Worm (Caenorhabditis elegans) whole organism, late embryonic: ENCODE measurements around the gene xrn-2.

ENCODE experiments used
- C08G9.2 ChIP-seq: sonication (generic microtip); optimal IDR thresholded peaks from 2 replicates; lab custom pipeline; 2016; ENCODE audit warnings: mild to moderate bottlenecking, missing genetic modification characterization, moderate library complexity, missing compliant biosample characterization
- F13H6.1 ChIP-seq: sonication (generic microtip); optimal IDR thresholded peaks from 2 replicates; lab custom pipeline; 2016; ENCODE audit warnings: missing genetic modification characterization, missing compliant biosample characterization
- K02D7.2 ChIP-seq: sonication (generic microtip); optimal IDR thresholded peaks from 2 replicates; lab custom pipeline; 2017; ENCODE audit warnings: mild to moderate bottlenecking, missing genetic modification characterization, missing compliant biosample characterization
- K09A11.1 ChIP-seq: sonication (generic microtip); optimal IDR thresholded peaks from 2 replicates; lab custom pipeline; 2017; ENCODE audit warnings: antibody characterized with exemption, mild to moderate bottlenecking, missing genetic modification characterization, missing compliant biosample characterization; ENCODE audit not compliant: insufficient read depth
- Y22D7AL.16 ChIP-seq: sonication (generic microtip); optimal IDR thresholded peaks from 2 replicates; lab custom pipeline; 2016; ENCODE audit warnings: missing genetic modification characterization, missing compliant biosample characterization
- ama-1 ChIP-seq: fragments of 150-350 bp; optimal IDR thresholded peaks from 2 replicates; lab custom pipeline; 2014
- ceh-14 ChIP-seq: sonication (generic microtip); optimal IDR thresholded peaks from 2 replicates; lab custom pipeline; 2016; ENCODE audit warnings: missing genotype, missing genetic modification characterization, missing compliant biosample characterization
- ceh-18 ChIP-seq: sonication (generic microtip); optimal IDR thresholded peaks from 2 replicates; lab custom pipeline; 2016; ENCODE audit warnings: missing genetic modification characterization, missing compliant biosample characterization
- ceh-2 ChIP-seq: sonication (generic microtip); optimal IDR thresholded peaks from 2 replicates; lab custom pipeline; 2016; ENCODE audit warnings: missing genotype, missing genetic modification characterization, missing compliant biosample characterization
- ceh-22 ChIP-seq: sonication (generic microtip); optimal IDR thresholded peaks from 2 replicates; lab custom pipeline; 2017; ENCODE audit warnings: missing biosample characterization, missing genetic modification characterization
- ceh-24 ChIP-seq: sonication (generic microtip); optimal IDR thresholded peaks from 2 replicates; lab custom pipeline; 2016; ENCODE audit warnings: mild to moderate bottlenecking, missing genetic modification characterization, missing compliant biosample characterization
- ceh-30 ChIP-seq: fragments of 150-350 bp; optimal IDR thresholded peaks from 2 replicates; lab custom pipeline; 2014; ENCODE audit warnings: missing biosample characterization, missing genetic modification characterization
- ceh-31 ChIP-seq: sonication (generic microtip); optimal IDR thresholded peaks from 2 replicates; lab custom pipeline; 2016; ENCODE audit warnings: missing genetic modification characterization, missing compliant biosample characterization
- ceh-45 ChIP-seq: fragments of 200-800 bp; sonication (Bioruptor generic); IDR thresholded peaks from 2 replicates; pipeline ENCODE4 v1.3.6; 2022; ENCODE audit warnings: missing genetic modification reagents, missing genetic modification characterization, missing compliant biosample characterization
- ceh-48 ChIP-seq: sonication (generic microtip); optimal IDR thresholded peaks from 2 replicates; lab custom pipeline; 2016; ENCODE audit warnings: missing genetic modification characterization, inconsistent platforms, missing compliant biosample characterization
- ceh-9 ChIP-seq: sonication (generic microtip); optimal IDR thresholded peaks from 2 replicates; lab custom pipeline; 2016; ENCODE audit warnings: mild to moderate bottlenecking, missing genetic modification characterization, inconsistent platforms, missing compliant biosample characterization
- che-1 ChIP-seq: sonication (generic microtip); optimal IDR thresholded peaks from 2 replicates; lab custom pipeline; 2016; ENCODE audit warnings: mild to moderate bottlenecking, missing genetic modification characterization, missing compliant biosample characterization
- dmd-4 ChIP-seq: sonication (generic microtip); optimal IDR thresholded peaks from 2 replicates; lab custom pipeline; 2016; ENCODE audit warnings: borderline replicate concordance, missing genetic modification characterization, missing compliant biosample characterization
- elt-4 ChIP-seq: sonication (generic microtip); optimal IDR thresholded peaks from 2 replicates; lab custom pipeline; 2016; ENCODE audit warnings: missing genetic modification characterization, missing compliant biosample characterization
- eyg-1 ChIP-seq: sonication (generic microtip); optimal IDR thresholded peaks from 2 replicates; lab custom pipeline; 2016; ENCODE audit warnings: missing genotype, missing genetic modification characterization, missing compliant biosample characterization
- fkh-10 ChIP-seq: fragments of 150-350 bp; optimal IDR thresholded peaks from 2 replicates; lab custom pipeline; 2014; ENCODE audit warnings: missing biosample characterization, missing genetic modification reagents, missing genetic modification characterization
- fkh-6 ChIP-seq: sonication (generic microtip); optimal IDR thresholded peaks from 2 replicates; lab custom pipeline; 2016; ENCODE audit warnings: missing genetic modification characterization, missing compliant biosample characterization
- hlh-13 ChIP-seq: fragments of 200-800 bp; sonication (Bioruptor generic); optimal IDR thresholded peaks from 2 replicates; lab custom pipeline; 2018; ENCODE audit warnings: mild to moderate bottlenecking, missing genetic modification characterization, missing compliant biosample characterization
- hlh-15 ChIP-seq: sonication (generic microtip); optimal IDR thresholded peaks from 2 replicates; lab custom pipeline; 2016; ENCODE audit warnings: missing genetic modification characterization, missing compliant biosample characterization
- hlh-6 ChIP-seq: sonication (generic microtip); optimal IDR thresholded peaks from 2 replicates; lab custom pipeline; 2016; ENCODE audit warnings: missing genotype, missing genetic modification characterization, missing compliant biosample characterization
- hlh-8 ChIP-seq: sonication (generic microtip); optimal IDR thresholded peaks from 2 replicates; lab custom pipeline; 2016; ENCODE audit warnings: missing genotype, missing genetic modification characterization, missing compliant biosample characterization
- lin-11 ChIP-seq: fragments of 200-800 bp; sonication (Bioruptor generic); optimal IDR thresholded peaks from 2 replicates; lab custom pipeline; 2018; ENCODE audit warnings: mild to moderate bottlenecking, missing genetic modification characterization, missing compliant biosample characterization
- mec-3 ChIP-seq: sonication (generic microtip); optimal IDR thresholded peaks from 2 replicates; lab custom pipeline; 2016; ENCODE audit warnings: borderline replicate concordance, missing genetic modification characterization, missing compliant biosample characterization
- nfya-1 ChIP-seq: sonication (generic microtip); optimal IDR thresholded peaks from 2 replicates; lab custom pipeline; 2017; ENCODE audit warnings: missing genetic modification characterization, mild to moderate bottlenecking, missing compliant biosample characterization, antibody characterized with exemption, moderate library complexity
- nhr-11 ChIP-seq: fragments of 150-350 bp; optimal IDR thresholded peaks from 2 replicates; lab custom pipeline; 2014; ENCODE audit warnings: missing biosample characterization, missing genetic modification characterization
- npax-4 ChIP-seq: sonication (generic microtip); optimal IDR thresholded peaks from 2 replicates; lab custom pipeline; 2016; ENCODE audit warnings: missing genetic modification characterization, missing compliant biosample characterization
- pag-3 ChIP-seq: sonication (generic microtip); optimal IDR thresholded peaks from 2 replicates; lab custom pipeline; 2016; ENCODE audit warnings: missing compliant biosample characterization, missing genetic modification characterization, borderline replicate concordance
- pha-2 ChIP-seq: sonication (generic microtip); optimal IDR thresholded peaks from 2 replicates; lab custom pipeline; 2017; ENCODE audit warnings: mild to moderate bottlenecking, missing genetic modification characterization, missing compliant biosample characterization
- pha-4 ChIP-seq: fragments of 150-350 bp; optimal IDR thresholded peaks from 2 replicates; lab custom pipeline; 2018; ENCODE audit warnings: missing biosample characterization, missing genetic modification reagents, missing genetic modification characterization
- ref-2 ChIP-seq: sonication (generic microtip); optimal IDR thresholded peaks from 2 replicates; lab custom pipeline; 2016; ENCODE audit warnings: missing genetic modification characterization, missing compliant biosample characterization
- rnt-1 ChIP-seq: sonication (generic microtip); optimal IDR thresholded peaks from 2 replicates; lab custom pipeline; 2016; ENCODE audit warnings: missing genetic modification characterization, missing compliant biosample characterization
- sox-4 ChIP-seq: sonication (generic microtip); optimal IDR thresholded peaks from 2 replicates; lab custom pipeline; 2017; ENCODE audit warnings: mild to moderate bottlenecking, missing genetic modification characterization, inconsistent platforms, missing compliant biosample characterization
- syd-9 ChIP-seq: sonication (generic microtip); optimal IDR thresholded peaks from 2 replicates; lab custom pipeline; 2016; ENCODE audit warnings: mild to moderate bottlenecking, missing genetic modification characterization, moderate library complexity, missing compliant biosample characterization
- tbx-2 ChIP-seq: sonication (generic microtip); optimal IDR thresholded peaks from 2 replicates; lab custom pipeline; 2016; ENCODE audit warnings: missing genetic modification characterization, missing compliant biosample characterization
- tbx-7 ChIP-seq: sonication (generic microtip); optimal IDR thresholded peaks from 2 replicates; lab custom pipeline; 2016; ENCODE audit warnings: missing genotype, missing genetic modification characterization, missing compliant biosample characterization
- ttx-3 ChIP-seq: sonication (generic microtip); optimal IDR thresholded peaks from 2 replicates; lab custom pipeline; 2016; ENCODE audit warnings: missing genetic modification reagents, missing genetic modification characterization, missing compliant biosample characterization
- unc-3 ChIP-seq, 2 experiments: fragments of 200-800 bp in 1 of 2; sonication (Bioruptor generic) in 1 of 2; sonication (generic microtip) in 1 of 2; conservative IDR thresholded peaks in 1 of 2; optimal IDR thresholded peaks in 1 of 2; 2 replicates each; pipeline versions ENCODE4 v1.3.6 to Lab custom; 2016 to 2022; ENCODE audit warnings: missing compliant biosample characterization in 2 of 2, missing genetic modification characterization in 2 of 2, missing genetic modification reagents in 1 of 2
- unc-55 ChIP-seq: sonication (generic microtip); optimal IDR thresholded peaks from 2 replicates; lab custom pipeline; 2017; ENCODE audit warnings: missing biosample characterization, missing genetic modification reagents, missing genetic modification characterization
- unc-86 ChIP-seq: sonication (generic microtip); optimal IDR thresholded peaks from 2 replicates; lab custom pipeline; 2016; ENCODE audit warnings: missing genetic modification characterization, missing compliant biosample characterization
- zip-5 ChIP-seq: sonication (generic microtip); optimal IDR thresholded peaks from 2 replicates; lab custom pipeline; 2016; ENCODE audit warnings: missing genetic modification characterization, missing compliant biosample characterization
- ztf-16 ChIP-seq: sonication (generic microtip); optimal IDR thresholded peaks from 2 replicates; lab custom pipeline; 2017; ENCODE audit warnings: missing genetic modification characterization, missing compliant biosample characterization

The xrn-2 gene

ce11 chrII:14138849-14139419, 16.6 kb upstream of the xrn-2 start:
- TF ChIP-seq ceh-9 = no peak

- TF ChIP-seq C08G9.2 (tag; lab: Kevin White, UChicago) (peak; percentile 41), nfya-1 (tag; lab: Kevin White, UChicago) (peak; percentile 29), ceh-14 (tag; lab: Kevin White, UChicago) (peak; percentile 4), tbx-2 (tag; lab: Kevin White, UChicago) (peak; percentile 53), ceh-2 (tag; lab: Kevin White, UChicago) (peak; percentile 52), ceh-31 (tag; lab: Kevin White, UChicago) (peak; percentile 72)
Observed at ce11 chrII:14142098-14142554, 13.4 kb upstream of the xrn-2 start, which contains the start of gene cacn-1. Gene cacn-1, minus strand, starts transcription at chrII:14142148.

- TF ChIP-seq ceh-14 (tag; lab: Kevin White, UChicago) (peak; percentile 88), ceh-45 (no peak), ceh-2 (tag; lab: Kevin White, UChicago) (peak; percentile 96), pag-3 (tag; lab: Kevin White, UChicago) (peak; percentile 29), ceh-22 (tag; lab: Kevin White, UChicago) (no peak), npax-4 (tag; lab: Kevin White, UChicago) (peak; percentile 31), K09A11.1 (tag; lab: Kevin White, UChicago) (no peak), syd-9 (peak; percentile 69), C08G9.2 (tag; lab: Kevin White, UChicago) (peak; percentile 94), unc-3 (GFP tag; conservative IDR thresholded peaks at IDR 0.05; lab: Robert Waterston, UW) (no peak), unc-3 (tag; optimal IDR thresholded peaks at IDR 0.05; lab: Kevin White, UChicago) (peak; percentile 83), ttx-3 (tag; lab: Kevin White, UChicago) (peak; percentile 83), hlh-8 (peak; percentile 96), nfya-1 (tag; lab: Kevin White, UChicago) (peak; percentile 16), F13H6.1 (tag; lab: Kevin White, UChicago) (peak; percentile 82), pha-2 (tag; lab: Kevin White, UChicago) (peak; percentile 80), K02D7.2 (tag; lab: Kevin White, UChicago) (peak; percentile 55), ama-1 (lab: Kevin White, UChicago) (no peak), ceh-30 (no peak), hlh-13 (no peak), tbx-7 (tag; lab: Kevin White, UChicago) (peak; percentile 96), fkh-10 (GFP tag; lab: Kevin White, UChicago) (no peak), lin-11 (peak; percentile 46), ceh-9 (no peak), unc-86 (tag; lab: Kevin White, UChicago) (peak; percentile 76), rnt-1 (tag; lab: Kevin White, UChicago) (peak; percentile 86), zip-5 (peak; percentile 98), unc-55 (GFP tag; lab: Kevin White, UChicago) (no peak), dmd-4 (tag; lab: Kevin White, UChicago) (peak; percentile 62), ceh-48 (tag; lab: Kevin White, UChicago) (no peak), ceh-31 (tag; lab: Kevin White, UChicago) (peak; percentile 98), ztf-16 (tag; lab: Kevin White, UChicago) (peak; percentile 84), Y22D7AL.16 (tag; lab: Kevin White, UChicago) (no peak), che-1 (peak; percentile 67), mec-3 (tag; lab: Kevin White, UChicago) (peak; percentile 50), ceh-18 (tag; lab: Kevin White, UChicago) (peak; percentile 25), ref-2 (tag; lab: Kevin White, UChicago) (peak; percentile 92), hlh-15 (tag; lab: Kevin White, UChicago) (peak; percentile 83), sox-4 (tag; lab: Kevin White, UChicago) (peak; percentile 14), pha-4 (tag; lab: Kevin White, UChicago) (no peak), ceh-24 (tag; lab: Kevin White, UChicago) (peak; percentile 33), elt-4 (tag; lab: Kevin White, UChicago) (peak; percentile 5), hlh-6 (tag; lab: Kevin White, UChicago) (peak; percentile 38), eyg-1 (peak; percentile 29), nhr-11 (tag; lab: Kevin White, UChicago) (no peak), fkh-6 (peak; percentile 75)
Observed at ce11 chrII:14143838-14144268, 11.7 kb upstream of the xrn-2 start, which contains the start of gene W03H9.2. Gene W03H9.2, minus strand, starts transcription at chrII:14143869.
